Fruit fly (Drosophila melanogaster) Kc167 (cell line): ENCODE data around the gene CG11382.

Experiments
- h ChIP-seq: fragments of >200 bp; optimal IDR thresholded peaks from 3 replicates; lab custom pipeline; 2018; ENCODE audit warnings: missing external identifiers
- insv ChIP-seq: fragments of >200 bp; optimal IDR thresholded peaks from 3 replicates; lab custom pipeline; 2018; ENCODE audit warnings: missing external identifiers
- psq ChIP-seq: fragments of >200 bp; optimal IDR thresholded peaks from 2 replicates; lab custom pipeline; 2017; ENCODE audit warnings: missing external identifiers
- ttk ChIP-seq: sonication (Bioruptor generic); optimal IDR thresholded peaks from 2 replicates; lab custom pipeline; 2017; ENCODE audit warnings: missing external identifiers

DNA sequence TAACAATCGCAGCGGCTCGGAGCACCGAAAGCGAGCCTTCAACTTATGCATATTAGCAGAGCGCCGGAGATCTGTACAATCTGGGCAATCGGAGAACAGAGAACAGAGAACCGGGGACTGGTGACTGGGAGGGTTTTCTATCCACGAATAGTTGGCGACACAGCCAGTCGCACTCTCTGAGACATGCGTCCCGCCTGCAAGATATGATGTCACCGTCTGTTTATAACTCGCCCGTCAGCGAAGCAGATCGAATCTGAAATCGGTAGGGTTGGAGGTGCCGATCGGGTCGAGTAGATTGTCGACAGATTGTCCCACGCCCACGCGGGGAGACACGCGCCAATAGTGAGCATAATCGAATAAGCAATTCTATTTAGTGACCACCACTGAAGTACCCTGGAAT, 32.3 kb downstream of the CG11382 start:
- no peak for TF ChIP-seq h (lab: Kevin White, UChicago)
- TF ChIP-seq ttk (lab: Kevin White, UChicago) = no peak
- no peak for TF ChIP-seq insv (lab: Kevin White, UChicago)
- TF ChIP-seq psq (lab: Kevin White, UChicago) = no peak
